Worm (Caenorhabditis elegans) whole organism, young adult: ENCODE data around the gene C05D11.5.

ENCODE experiments used
- B0035.1 ChIP-seq: sonication (generic microtip); optimal IDR thresholded peaks from 2 replicates; lab custom pipeline; 2016; ENCODE audit warnings: missing genetic modification characterization, mild to moderate bottlenecking, missing compliant biosample characterization, missing genotype, missing genetic modification reagents
- B0261.1 ChIP-seq: sonication (generic microtip); optimal IDR thresholded peaks from 2 replicates; lab custom pipeline; 2016; ENCODE audit warnings: mild to moderate bottlenecking, missing genetic modification characterization, moderate library complexity, missing compliant biosample characterization
- C06A6.2 ChIP-seq: fragments of 200-800 bp; sonication (Bioruptor generic); conservative IDR thresholded peaks from 2 replicates; pipeline ENCODE4 v1.3.6; 2022; ENCODE audit warnings: missing genetic modification characterization, missing compliant biosample characterization
- C17E4.6 ChIP-seq: fragments of 200-800 bp; sonication (Bioruptor generic); IDR thresholded peaks from 2 replicates; pipeline ENCODE4 v1.3.6; 2022; ENCODE audit warnings: missing genetic modification reagents, missing genetic modification characterization, missing compliant biosample characterization
- F23B12.7 ChIP-seq: sonication (generic microtip); optimal IDR thresholded peaks from 2 replicates; lab custom pipeline; 2017; ENCODE audit warnings: missing genetic modification characterization, mild to moderate bottlenecking, missing compliant biosample characterization, antibody characterized with exemption, moderate library complexity; ENCODE audit not compliant: insufficient read depth
- F37B4.10 ChIP-seq: fragments of 200-800 bp; sonication (Bioruptor generic); IDR thresholded peaks from 2 replicates; pipeline ENCODE4 v1.3.6; 2022; ENCODE audit warnings: missing genetic modification characterization, missing compliant biosample characterization
- F52B5.7 ChIP-seq: sonication (generic microtip); optimal IDR thresholded peaks from 2 replicates; lab custom pipeline; 2016; ENCODE audit warnings: mild to moderate bottlenecking, missing genetic modification characterization, missing compliant biosample characterization
- K11D2.4 ChIP-seq: fragments of 200-800 bp; sonication (Bioruptor generic); IDR thresholded peaks from 2 replicates; pipeline ENCODE4 v1.3.6; 2022; ENCODE audit warnings: missing genetic modification reagents, missing genetic modification characterization, missing compliant biosample characterization
- K12H6.12 ChIP-seq: fragments of 200-800 bp; sonication (Bioruptor generic); optimal IDR thresholded peaks from 2 replicates; lab custom pipeline; 2018; ENCODE audit warnings: mild to moderate bottlenecking, missing genetic modification characterization, missing compliant biosample characterization
- T07F8.4 ChIP-seq: sonication (generic microtip); optimal IDR thresholded peaks from 2 replicates; lab custom pipeline; 2016; ENCODE audit warnings: mild to moderate bottlenecking, missing genetic modification characterization, moderate library complexity, missing compliant biosample characterization
- T26A5.8 ChIP-seq: sonication (generic microtip); optimal IDR thresholded peaks from 2 replicates; lab custom pipeline; 2016; ENCODE audit warnings: missing genetic modification characterization, missing compliant biosample characterization
- Y79H2A.3 ChIP-seq: fragments of 200-800 bp; sonication (Bioruptor generic); conservative IDR thresholded peaks from 2 replicates; pipeline ENCODE4 v1.3.6; 2022; ENCODE audit warnings: missing genetic modification reagents, missing genetic modification characterization, missing compliant biosample characterization
- Y95B8A.8 ChIP-seq: fragments of 200-800 bp; sonication (Bioruptor generic); IDR thresholded peaks from 2 replicates; pipeline ENCODE4 v1.3.6; 2022; ENCODE audit warnings: missing genetic modification reagents, missing genetic modification characterization, missing compliant biosample characterization
- ama-1 ChIP-seq, 3 experiments: fragments of 150-350 bp in 1 of 3; sonication (generic microtip) in 2 of 3; optimal IDR thresholded peaks; 2 replicates each; lab custom pipeline; 2014 to 2018; ENCODE audit warnings: missing biosample characterization in 2 of 3, missing genetic modification characterization in 2 of 3, missing genetic modification reagents in 2 of 3
- aptf-3 ChIP-seq: fragments of 200-800 bp; sonication (Bioruptor generic); IDR thresholded peaks from 2 replicates; pipeline ENCODE4 v1.3.6; 2022; ENCODE audit warnings: missing genetic modification characterization, missing compliant biosample characterization
- atf-7 ChIP-seq: sonication (generic microtip); optimal IDR thresholded peaks from 2 replicates; lab custom pipeline; 2017; ENCODE audit warnings: mild to moderate bottlenecking, missing genetic modification characterization, missing compliant biosample characterization
- attf-6 ChIP-seq: fragments of 200-800 bp; sonication (Bioruptor generic); IDR thresholded peaks from 2 replicates; pipeline ENCODE4 v1.3.6; 2022; ENCODE audit warnings: missing genetic modification reagents, missing genetic modification characterization, missing compliant biosample characterization
- bed-1 ChIP-seq: fragments of 200-800 bp; sonication (Bioruptor generic); IDR thresholded peaks from 2 replicates; pipeline ENCODE4 v1.3.6; 2022; ENCODE audit warnings: missing genetic modification reagents, missing genetic modification characterization, missing compliant biosample characterization
- bed-2 ChIP-seq: fragments of 200-800 bp; sonication (Bioruptor generic); IDR thresholded peaks from 2 replicates; pipeline ENCODE4 v1.3.6; 2022; ENCODE audit warnings: missing genetic modification reagents, missing genetic modification characterization, missing compliant biosample characterization
- ceh-27 ChIP-seq: fragments of 200-800 bp; sonication (Bioruptor generic); optimal IDR thresholded peaks from 2 replicates; lab custom pipeline; 2018; ENCODE audit warnings: mild to moderate bottlenecking, missing genetic modification characterization, moderate library complexity, missing compliant biosample characterization
- ceh-79 ChIP-seq: sonication (generic microtip); optimal IDR thresholded peaks from 2 replicates; lab custom pipeline; 2017; ENCODE audit warnings: mild to moderate bottlenecking, missing genetic modification characterization, missing compliant biosample characterization
- chd-7 ChIP-seq: sonication (generic microtip); optimal IDR thresholded peaks from 2 replicates; lab custom pipeline; 2016; ENCODE audit warnings: mild to moderate bottlenecking, missing genetic modification characterization, moderate library complexity, missing compliant biosample characterization
- die-1 ChIP-seq: sonication (generic microtip); optimal IDR thresholded peaks from 2 replicates; lab custom pipeline; 2016; ENCODE audit warnings: missing genotype, mild to moderate bottlenecking, missing genetic modification characterization, missing compliant biosample characterization
- dpff-1 ChIP-seq: sonication (generic microtip); optimal IDR thresholded peaks from 2 replicates; lab custom pipeline; 2017; ENCODE audit warnings: mild to moderate bottlenecking, missing genetic modification characterization, missing compliant biosample characterization
- egl-18 ChIP-seq: fragments of 200-800 bp; sonication (Bioruptor generic); IDR thresholded peaks from 2 replicates; pipeline ENCODE4 v1.3.6; 2022; ENCODE audit warnings: missing genetic modification reagents, missing genetic modification characterization, missing compliant biosample characterization
- him-1 ChIP-seq: sonication (generic microtip); optimal IDR thresholded peaks from 2 replicates; lab custom pipeline; 2016; ENCODE audit warnings: missing genotype, missing genetic modification reagents, missing genetic modification characterization, missing compliant biosample characterization
- hmg-1.2 ChIP-seq: fragments of 200-800 bp; sonication (Bioruptor generic); IDR thresholded peaks from 2 replicates; pipeline ENCODE4 v1.3.6; 2022; ENCODE audit warnings: missing genetic modification reagents, missing genetic modification characterization, missing compliant biosample characterization
- lag-1 ChIP-seq: fragments of 200-800 bp; sonication (Bioruptor generic); IDR thresholded peaks from 2 replicates; pipeline ENCODE4 v1.3.6; 2022; ENCODE audit warnings: missing genetic modification reagents, missing genetic modification characterization, missing compliant biosample characterization
- let-526 ChIP-seq: fragments of 200-800 bp; sonication (Bioruptor generic); IDR thresholded peaks from 2 replicates; pipeline ENCODE4 v1.3.6; 2022; ENCODE audit warnings: missing genetic modification reagents, missing genetic modification characterization, missing compliant biosample characterization
- lin-26 ChIP-seq: fragments of 200-800 bp; sonication (Bioruptor generic); IDR thresholded peaks from 2 replicates; pipeline ENCODE4 v1.3.6; 2022; ENCODE audit warnings: missing genetic modification reagents, missing genetic modification characterization, missing compliant biosample characterization
- lin-40 ChIP-seq: sonication (generic microtip); optimal IDR thresholded peaks from 2 replicates; lab custom pipeline; 2016; ENCODE audit warnings: missing genetic modification characterization, mild to moderate bottlenecking, missing compliant biosample characterization, missing genotype, missing genetic modification reagents
- lsl-1 ChIP-seq: fragments of 200-800 bp; sonication (Bioruptor generic); optimal IDR thresholded peaks from 2 replicates; lab custom pipeline; 2018; ENCODE audit warnings: mild to moderate bottlenecking, missing genetic modification characterization, moderate library complexity, missing compliant biosample characterization
- lsy-27 ChIP-seq: sonication (generic microtip); optimal IDR thresholded peaks from 2 replicates; lab custom pipeline; 2017; ENCODE audit warnings: missing genetic modification characterization, mild to moderate bottlenecking, missing compliant biosample characterization, antibody characterized with exemption, missing genotype, borderline replicate concordance; ENCODE audit not compliant: insufficient read depth
- nfya-1 ChIP-seq: sonication (generic microtip); optimal IDR thresholded peaks from 2 replicates; lab custom pipeline; 2017; ENCODE audit warnings: antibody characterized with exemption, missing compliant biosample characterization, missing genetic modification characterization, borderline replicate concordance; ENCODE audit not compliant: insufficient read depth
- nhr-120 ChIP-seq: fragments of 200-800 bp; sonication (Bioruptor generic); IDR thresholded peaks from 2 replicates; pipeline ENCODE4 v1.3.6; 2022; ENCODE audit warnings: missing genetic modification characterization, missing compliant biosample characterization
- nhr-80 ChIP-seq: sonication (generic microtip); optimal IDR thresholded peaks from 2 replicates; lab custom pipeline; 2016; ENCODE audit warnings: missing genetic modification characterization, missing compliant biosample characterization
- pbrm-1 ChIP-seq: fragments of 200-800 bp; sonication (Bioruptor generic); IDR thresholded peaks from 2 replicates; pipeline ENCODE4 v1.3.6; 2022; ENCODE audit warnings: missing genetic modification reagents, missing genetic modification characterization, missing compliant biosample characterization
- repo-1 ChIP-seq: sonication (generic microtip); optimal IDR thresholded peaks from 2 replicates; lab custom pipeline; 2017; ENCODE audit warnings: mild to moderate bottlenecking, missing genetic modification characterization, missing compliant biosample characterization
- snpc-3.4 ChIP-seq: sonication (generic microtip); optimal IDR thresholded peaks from 2 replicates; lab custom pipeline; 2017; ENCODE audit warnings: missing genetic modification characterization, mild to moderate bottlenecking, missing compliant biosample characterization, antibody characterized with exemption, moderate library complexity, missing genotype, missing genetic modification reagents
- xnd-1 ChIP-seq: sonication (generic microtip); optimal IDR thresholded peaks from 2 replicates; lab custom pipeline; 2016; ENCODE audit warnings: missing genotype, missing genetic modification reagents, missing genetic modification characterization, missing compliant biosample characterization
- zfh-2 ChIP-seq: fragments of 200-800 bp; sonication (Bioruptor generic); conservative IDR thresholded peaks from 2 replicates; pipeline ENCODE4 v1.3.6; 2022; ENCODE audit warnings: missing genetic modification reagents, missing genetic modification characterization, missing compliant biosample characterization
- zim-3 ChIP-seq: sonication (generic microtip); optimal IDR thresholded peaks from 2 replicates; lab custom pipeline; 2017; ENCODE audit warnings: mild to moderate bottlenecking, missing genetic modification characterization, moderate library complexity, missing compliant biosample characterization
- ztf-18 ChIP-seq: sonication (generic microtip); optimal IDR thresholded peaks from 2 replicates; lab custom pipeline; 2016; ENCODE audit warnings: missing genotype, mild to moderate bottlenecking, missing genetic modification characterization, missing compliant biosample characterization
- ztf-25 ChIP-seq: fragments of 200-800 bp; sonication (Bioruptor generic); IDR thresholded peaks from 2 replicates; pipeline ENCODE4 v1.3.6; 2022; ENCODE audit warnings: missing genetic modification reagents, missing genetic modification characterization, missing compliant biosample characterization

The C05D11.5 gene

DNA sequence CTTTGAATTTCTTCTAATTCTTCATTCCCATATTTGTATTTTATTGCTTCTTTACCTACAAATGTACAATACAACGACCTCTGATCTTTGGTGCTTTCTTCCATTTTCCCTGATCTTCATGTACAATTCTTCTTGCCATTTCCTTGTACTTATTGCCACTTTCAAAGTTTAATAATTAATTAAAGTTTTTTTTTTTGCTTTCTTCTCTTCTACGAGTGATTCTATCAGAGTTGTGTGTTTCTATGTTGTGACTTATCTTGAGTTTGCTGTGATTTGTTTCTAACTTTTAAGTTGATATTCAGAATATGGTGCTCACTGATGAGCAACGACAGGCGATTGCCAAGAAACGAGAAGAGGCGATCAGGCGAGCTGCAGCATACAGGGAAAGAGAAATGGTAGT lies 21.2 kb downstream of the C05D11.5 start, which contains the start of gene smrc-1:
Gene smrc-1, plus strand, starts transcription at position 301 of the 400 bp plus-strand sequence.
- TF ChIP-seq lin-40 (tag; lab: Kevin White, UChicago), result no peak
- no peak for TF ChIP-seq bed-1 (GFP tag; lab: Robert Waterston, UW)

DNA sequence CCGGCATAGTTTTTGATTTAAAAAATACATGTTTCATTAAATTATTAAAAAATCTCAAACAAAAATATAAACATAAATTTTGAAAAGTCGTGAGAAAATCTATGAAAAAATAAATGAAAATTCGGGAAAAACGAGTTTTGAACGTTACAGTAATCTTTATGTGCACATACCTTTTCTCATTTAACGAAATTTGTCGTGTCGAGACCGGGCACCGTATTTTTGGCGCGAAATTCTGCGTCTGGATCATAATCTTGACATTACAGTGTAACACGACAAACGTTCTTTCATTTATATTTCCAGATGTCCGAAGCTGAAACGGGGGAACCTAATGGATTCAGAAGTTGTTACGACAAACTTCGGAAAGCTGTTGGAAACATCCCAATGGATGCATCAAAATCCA lies 22.3 kb downstream of the C05D11.5 start, which contains the start of gene C16A3.2:
Gene C16A3.2, plus strand, starts transcription at position 301 of the 400 bp plus-strand sequence.
- TF ChIP-seq T26A5.8 (tag; lab: Kevin White, UChicago) (no peak), F52B5.7 (tag; lab: Kevin White, UChicago) (no peak), repo-1 (tag; lab: Kevin White, UChicago) (no peak), lsl-1 (GFP tag; lab: Kevin White, UChicago) (peak; percentile 0)

DNA sequence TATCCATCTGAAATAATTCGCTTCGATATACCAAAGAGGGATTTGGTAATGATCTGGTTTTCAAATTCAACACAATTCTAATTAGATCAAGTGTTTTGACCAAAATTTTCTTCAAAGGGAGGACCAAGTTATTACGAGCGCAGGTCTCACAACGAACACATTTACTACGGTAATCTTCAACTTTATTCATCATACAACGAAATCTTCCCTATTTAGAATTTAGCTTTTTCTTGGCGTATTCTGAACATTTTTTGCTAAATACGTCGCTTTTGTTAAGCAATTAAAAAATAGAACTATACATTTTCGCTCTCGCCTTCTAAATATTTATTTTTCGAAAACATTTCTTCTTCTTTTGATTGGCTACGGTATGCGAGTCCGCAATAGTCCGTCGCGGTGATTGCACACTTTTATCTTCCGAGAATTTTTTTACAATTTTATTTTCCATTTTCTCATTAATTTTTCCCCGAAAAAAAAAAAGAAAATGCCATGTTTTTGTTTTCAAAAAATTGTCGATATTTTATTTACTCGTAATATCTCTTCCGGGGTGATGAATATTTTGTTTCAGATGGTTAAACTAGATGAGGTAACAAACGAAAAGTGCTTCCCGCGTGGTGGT lies 28.7 kb downstream of the C05D11.5 start, which contains the start of gene let-716:
Gene let-716, plus strand, starts transcription at position 566 of the 616 bp plus-strand sequence.
- TF ChIP-seq pbrm-1 (GFP tag; lab: Robert Waterston, UW), result no peak
- no peak for TF ChIP-seq bed-2 (GFP tag; lab: Robert Waterston, UW)
- TF ChIP-seq C06A6.2 (GFP tag; lab: Robert Waterston, UW), result no peak
- no peak for TF ChIP-seq egl-18 (GFP tag; lab: Robert Waterston, UW)
- peak; percentile 14 for TF ChIP-seq xnd-1 (tag; lab: Kevin White, UChicago)
- TF ChIP-seq ceh-27, result no peak
- no peak for TF ChIP-seq ztf-25 (GFP tag; lab: Robert Waterston, UW)
- TF ChIP-seq F52B5.7 (tag; lab: Kevin White, UChicago), result no peak
- TF ChIP-seq lsy-27, result no peak
- no peak for TF ChIP-seq zfh-2
- no peak for TF ChIP-seq K11D2.4 (GFP tag; lab: Robert Waterston, UW)
- no peak for TF ChIP-seq attf-6
- TF ChIP-seq ceh-79, result no peak
- TF ChIP-seq die-1 (tag; lab: Kevin White, UChicago), result no peak
- no peak for TF ChIP-seq ama-1 (optimal IDR thresholded peaks at IDR 0.05; lab: Kevin White, UChicago)
- peak in 1 of 2 experiments; percentile 2 for TF ChIP-seq ama-1 (GFP tag; optimal IDR thresholded peaks at IDR 0.05; lab: Kevin White, UChicago)
- no peak for TF ChIP-seq chd-7
- no peak for TF ChIP-seq B0035.1 (tag; lab: Kevin White, UChicago)
- TF ChIP-seq ztf-18 (tag; lab: Kevin White, UChicago), result peak; percentile 1
- TF ChIP-seq him-1 (tag; lab: Kevin White, UChicago), result peak; percentile 42
- TF ChIP-seq K12H6.12 (tag; lab: Kevin White, UChicago), result no peak
- TF ChIP-seq snpc-3.4 (tag; lab: Kevin White, UChicago), result no peak
- TF ChIP-seq lag-1 (GFP tag; lab: Robert Waterston, UW), result no peak
- TF ChIP-seq let-526 (GFP tag; lab: Robert Waterston, UW), result no peak
- TF ChIP-seq F37B4.10 (GFP tag; lab: Robert Waterston, UW), result no peak
- no peak for TF ChIP-seq B0261.1 (tag; lab: Kevin White, UChicago)
- no peak for TF ChIP-seq nhr-80 (tag; lab: Kevin White, UChicago)
- no peak for TF ChIP-seq nfya-1 (tag; lab: Kevin White, UChicago)
- no peak for TF ChIP-seq zim-3 (tag; lab: Kevin White, UChicago)
- no peak for TF ChIP-seq lin-26 (GFP tag; lab: Robert Waterston, UW)
- TF ChIP-seq atf-7 (tag; lab: Kevin White, UChicago), result no peak
- no peak for TF ChIP-seq hmg-1.2 (GFP tag; lab: Robert Waterston, UW)
- no peak for TF ChIP-seq aptf-3
- TF ChIP-seq nhr-120 (GFP tag; lab: Robert Waterston, UW), result no peak
- TF ChIP-seq F23B12.7 (tag; lab: Kevin White, UChicago), result peak; percentile 20
- TF ChIP-seq C17E4.6 (GFP tag; lab: Robert Waterston, UW), result no peak
- no peak for TF ChIP-seq T07F8.4 (tag; lab: Kevin White, UChicago)
- TF ChIP-seq Y79H2A.3, result no peak
- TF ChIP-seq dpff-1 (tag; lab: Kevin White, UChicago), result no peak
- TF ChIP-seq Y95B8A.8, result no peak
